Worm (Caenorhabditis elegans): ENCODE results near the gene clc-31.

clc-31 gene

DNA sequence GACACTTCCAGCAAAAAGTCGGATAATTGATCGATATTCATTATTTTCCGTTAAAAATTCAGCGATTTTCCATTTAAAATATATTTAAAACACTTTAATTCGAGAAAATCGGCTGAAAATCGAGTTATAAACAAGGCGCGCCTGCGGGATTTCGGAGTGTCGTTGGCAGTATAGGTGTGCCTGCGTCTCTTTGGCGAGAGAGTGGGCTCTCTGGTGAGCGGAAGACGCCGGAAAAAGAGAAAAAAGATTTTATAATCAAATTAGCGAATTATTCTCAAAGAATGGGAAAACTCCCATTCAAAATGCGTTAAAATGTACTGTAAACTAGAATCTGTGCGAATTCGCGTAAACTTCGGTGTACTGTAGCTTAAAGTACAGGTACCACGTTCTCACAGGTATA is 7.4 kb downstream of the clc-31 start, which contains the start of gene D1069.3 (continued):
- no peak for TF ChIP-seq elt-3 (tag; optimal IDR thresholded peaks at IDR 0.05)
- TF ChIP-seq nhr-76 (tag; optimal IDR thresholded peaks at IDR 0.05): no peak
- peak; percentile 9 for TF ChIP-seq C04F5.9 (tag; optimal IDR thresholded peaks at IDR 0.05)
- TF ChIP-seq snu-23 (GFP tag; optimal IDR thresholded peaks at IDR 0.05): peak; percentile 58
- TF ChIP-seq fkh-4 (tag; optimal IDR thresholded peaks at IDR 0.05; ENCODE audit: borderline replicate concordance): no peak
- no peak for TF ChIP-seq zip-4 (GFP tag; optimal IDR thresholded peaks at IDR 0.05)
- TF ChIP-seq elt-2 (tag; optimal IDR thresholded peaks at IDR 0.05): no peak
- no peak for TF ChIP-seq C34B4.2 (tag; optimal IDR thresholded peaks at IDR 0.05)
- TF ChIP-seq fkh-8 (tag; optimal IDR thresholded peaks at IDR 0.05): no peak
- no peak for TF ChIP-seq nhr-11 (tag; optimal IDR thresholded peaks at IDR 0.05)
- no peak for TF ChIP-seq unc-98 (GFP tag; IDR thresholded peaks at IDR 0.05)
- peak; percentile 47; the same call in 1 of the 2 replicates for TF ChIP-seq isw-1 (GFP tag; IDR thresholded peaks at IDR 0.05)
- TF ChIP-seq ces-1 (GFP tag; optimal IDR thresholded peaks at IDR 0.05): peak; percentile 4
- TF ChIP-seq nhr-85 (tag): peak; percentile 39
- no peak for TF ChIP-seq nhr-28 (tag; optimal IDR thresholded peaks at IDR 0.05)
- TF ChIP-seq nhr-84 (tag; optimal IDR thresholded peaks at IDR 0.05): no peak
- TF ChIP-seq ama-1 (optimal IDR thresholded peaks at IDR 0.05): no peak
- TF ChIP-seq lin-13 (GFP tag; optimal IDR thresholded peaks at IDR 0.05): no peak
- TF ChIP-seq dpl-1 (GFP tag; optimal IDR thresholded peaks at IDR 0.05): peak; percentile 14 to 59 (median 23)
- no peak for TF ChIP-seq vab-15 (tag; optimal IDR thresholded peaks at IDR 0.05)
- peak; percentile 90 for TF ChIP-seq ceh-8 (GFP tag; optimal IDR thresholded peaks at IDR 0.05)
- no peak for TF ChIP-seq ceh-88 (GFP tag; IDR thresholded peaks at IDR 0.05)
- peak; percentile 62 to 65 for TF ChIP-seq efl-1 (optimal IDR thresholded peaks at IDR 0.05)
- peak; percentile 53 to 90 for TF ChIP-seq efl-1 (GFP tag; optimal IDR thresholded peaks at IDR 0.05 in 1 of 2)
- no peak for TF ChIP-seq aly-2 (tag; optimal IDR thresholded peaks at IDR 0.05)
- no peak for TF ChIP-seq lin-15B (tag; optimal IDR thresholded peaks at IDR 0.05)
- no peak for TF ChIP-seq fkh-10 (GFP tag; optimal IDR thresholded peaks at IDR 0.05)
- TF ChIP-seq unc-86 (tag; optimal IDR thresholded peaks at IDR 0.05): peak; percentile 34
- TF ChIP-seq efl-3 (GFP tag; optimal IDR thresholded peaks at IDR 0.05): no peak
- peak; percentile 48 for TF ChIP-seq xbp-1 (tag; optimal IDR thresholded peaks at IDR 0.05)
- no peak for TF ChIP-seq mef-2 (tag; optimal IDR thresholded peaks at IDR 0.05)
- no peak for TF ChIP-seq sptf-1 (tag; optimal IDR thresholded peaks at IDR 0.05)
- no peak for TF ChIP-seq egl-27 (tag; optimal IDR thresholded peaks at IDR 0.05)
- peak; percentile 4 for TF ChIP-seq blmp-1 (tag; optimal IDR thresholded peaks at IDR 0.05)
- peak; percentile 11 for TF ChIP-seq nhr-20 (tag; optimal IDR thresholded peaks at IDR 0.05)
- TF ChIP-seq lsy-2 (tag; optimal IDR thresholded peaks at IDR 0.05): peak; percentile 55 to 58
- TF ChIP-seq mab-9 (GFP tag; IDR thresholded peaks at IDR 0.05): no peak
- no peak for TF ChIP-seq nhr-90 (tag; optimal IDR thresholded peaks at IDR 0.05; ENCODE audit: poor library complexity)
- no peak for TF ChIP-seq lin-39 (tag; optimal IDR thresholded peaks at IDR 0.05)
- TF ChIP-seq ceh-90 (tag; optimal IDR thresholded peaks at IDR 0.05): no peak
- peak; percentile 67 for TF ChIP-seq nhr-71 (tag; optimal IDR thresholded peaks at IDR 0.05)
- 0 out of 2 replicates have a peak, but pooled peaks have one; percentile 23 for TF ChIP-seq nhr-19 (GFP tag; conservative IDR thresholded peaks at IDR 0.05)
- no peak for TF ChIP-seq ztf-11 (tag; optimal IDR thresholded peaks at IDR 0.05)
- TF ChIP-seq hpl-2 (GFP tag; optimal IDR thresholded peaks at IDR 0.05): no peak
- no peak for TF ChIP-seq grh-1 (GFP tag; IDR thresholded peaks at IDR 0.05)
- TF ChIP-seq ceh-63 (GFP tag; optimal IDR thresholded peaks at IDR 0.05): no peak
- TF ChIP-seq hlh-17 (GFP tag; optimal IDR thresholded peaks at IDR 0.05; ENCODE audit: borderline replicate concordance): no peak
- TF ChIP-seq swsn-7 (tag; optimal IDR thresholded peaks at IDR 0.05): peak; percentile 66

All from whole organism, L1 larva.